Fruit fly (Drosophila melanogaster) whole organism, embryonic: Measurements from ENCODE around the gene Pxd.
A peak's percentile ranks its signal among the peaks of the same experiment; 100 is the strongest.

Source experiments
- CG2199 ChIP-seq: fragments of 200-800 bp; sonication (Bioruptor generic); IDR thresholded peaks from 3 replicates; pipeline ENCODE4 v1.3.6; 2022; ENCODE audit warnings: missing biosample characterization, missing genetic modification characterization
- CG7987 ChIP-seq: fragments of 200-800 bp; sonication (Bioruptor generic); optimal IDR thresholded peaks from 2 replicates; lab custom pipeline; 2018; ENCODE audit warnings: missing biosample characterization, mild to moderate bottlenecking, missing genetic modification characterization, moderate library complexity

- TF ChIP-seq CG7987 (GFP tag; lab: Kevin White, UChicago) (peak; percentile 26), CG2199 (GFP tag; lab: Robert Waterston, UW) (peak; percentile 11; the same call in 1 of the 3 replicates)
These were observed 27.0 kb upstream of the Pxd start, which contains the start of gene CG18622 for dm6 chr3R:16987220-16987923.
